Fruit fly (Drosophila melanogaster): ENCODE results near the gene CG17660.

Gene CG17660

dm6 chr2L:1710224-1710623 lies at the start of gene CG17660, which contains the start of gene mRpL48:
Gene CG17660 (minus strand): TSS chr2L:1710421.
Gene mRpL48 (plus strand): TSS chr2L:1710462.
- TF ChIP-seq psq (optimal IDR thresholded peaks at IDR 0.05) (no peak), Dll (optimal IDR thresholded peaks at IDR 0.05) (no peak), usp (GFP tag; optimal IDR thresholded peaks at IDR 0.05) (no peak), EcR (GFP tag; optimal IDR thresholded peaks at IDR 0.05) (no peak), CG8478 (optimal IDR thresholded peaks at IDR 0.05) (no peak), pan (optimal IDR thresholded peaks at IDR 0.05) (no peak)

DNA sequence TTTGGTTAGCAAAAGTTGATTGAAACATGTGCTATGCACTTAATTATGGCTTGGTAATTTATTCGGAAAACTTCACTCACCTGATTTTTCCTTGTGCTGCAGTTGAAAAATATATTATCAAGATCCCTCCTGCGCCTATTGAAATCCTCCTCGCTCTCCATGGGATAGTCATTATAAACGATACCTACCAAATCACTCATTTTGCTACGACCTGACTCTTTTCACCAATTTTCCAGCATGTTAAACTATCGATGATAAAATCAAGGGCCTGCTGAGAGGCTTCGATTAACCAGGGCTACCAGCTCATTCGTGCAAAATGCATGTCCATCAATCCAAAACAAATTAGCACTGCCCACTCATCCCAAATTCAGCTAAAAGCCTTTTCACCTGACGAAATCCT lies 48.6 kb upstream of the CG17660 start, which contains the start of gene CG17650:
CG17650 (minus strand) TSS at position 241 of the 400 bp plus-strand sequence.
- TF ChIP-seq EcR (GFP tag; optimal IDR thresholded peaks at IDR 0.05) = no peak
- TF ChIP-seq CG8478 (optimal IDR thresholded peaks at IDR 0.05) = no peak
- no peak for TF ChIP-seq usp (GFP tag; optimal IDR thresholded peaks at IDR 0.05)
- no peak for TF ChIP-seq pan (optimal IDR thresholded peaks at IDR 0.05)
- TF ChIP-seq psq (optimal IDR thresholded peaks at IDR 0.05) = no peak
- TF ChIP-seq Dll (optimal IDR thresholded peaks at IDR 0.05) = no peak

DNA sequence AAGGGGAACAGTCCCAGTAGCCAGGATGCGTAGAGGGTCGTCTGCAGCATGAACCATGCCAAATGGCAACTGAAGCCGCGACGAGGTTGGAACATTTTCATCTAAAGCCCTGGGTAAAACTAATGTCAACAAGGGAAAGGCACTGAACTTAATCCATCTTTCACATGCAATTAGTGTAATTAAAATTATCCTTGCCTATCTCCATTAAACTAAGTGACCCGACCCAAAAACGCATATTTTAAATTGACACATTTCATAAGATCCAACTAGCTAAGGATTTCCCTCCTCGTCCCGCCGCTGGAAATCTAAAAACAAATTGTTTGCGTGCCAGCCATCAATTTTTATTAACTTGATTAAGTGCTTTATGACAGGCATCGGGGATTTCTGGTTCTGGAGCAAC lies 46.1 kb upstream of the CG17660 start, which contains the start of gene Gr22f:
Gr22f (minus strand) TSS at position 101 of the 400 bp plus-strand sequence.
- no peak for TF ChIP-seq usp (GFP tag; optimal IDR thresholded peaks at IDR 0.05)
- TF ChIP-seq Dll (optimal IDR thresholded peaks at IDR 0.05) = no peak
- TF ChIP-seq psq (optimal IDR thresholded peaks at IDR 0.05) = no peak
- no peak for TF ChIP-seq pan (optimal IDR thresholded peaks at IDR 0.05)
- TF ChIP-seq CG8478 (optimal IDR thresholded peaks at IDR 0.05) = no peak
- TF ChIP-seq EcR (GFP tag; optimal IDR thresholded peaks at IDR 0.05) = no peak

DNA sequence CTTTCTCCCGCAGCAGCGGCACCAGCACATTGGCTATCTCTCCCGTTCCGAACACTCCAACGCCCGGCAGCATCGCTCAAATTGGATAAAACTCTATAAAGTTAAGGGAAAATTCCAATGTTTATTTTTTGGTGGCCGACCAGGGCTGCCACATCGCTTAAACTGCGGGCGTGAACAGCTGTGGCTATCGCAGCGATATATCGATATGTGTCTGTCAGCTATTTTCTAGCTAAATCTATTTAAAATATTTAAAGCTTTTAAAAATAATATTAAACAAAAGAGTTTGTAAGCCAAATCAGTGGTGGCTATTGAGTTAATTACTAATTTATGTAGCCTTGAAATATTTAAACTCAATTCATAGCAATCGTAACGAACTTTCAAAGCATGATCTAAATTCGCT lies 41.7 kb upstream of the CG17660 start, which contains the start of the genes CG17712 and CG17648:
CG17712 (minus strand) TSS at position 170 of the 400 bp plus-strand sequence.
CG17648 (plus strand) TSS at position 356 of the 400 bp plus-strand sequence.
- TF ChIP-seq pan (optimal IDR thresholded peaks at IDR 0.05) (no peak), EcR (GFP tag; optimal IDR thresholded peaks at IDR 0.05) (no peak), Dll (optimal IDR thresholded peaks at IDR 0.05) (no peak), usp (GFP tag; optimal IDR thresholded peaks at IDR 0.05) (no peak), CG8478 (optimal IDR thresholded peaks at IDR 0.05) (no peak), psq (optimal IDR thresholded peaks at IDR 0.05) (no peak)

DNA sequence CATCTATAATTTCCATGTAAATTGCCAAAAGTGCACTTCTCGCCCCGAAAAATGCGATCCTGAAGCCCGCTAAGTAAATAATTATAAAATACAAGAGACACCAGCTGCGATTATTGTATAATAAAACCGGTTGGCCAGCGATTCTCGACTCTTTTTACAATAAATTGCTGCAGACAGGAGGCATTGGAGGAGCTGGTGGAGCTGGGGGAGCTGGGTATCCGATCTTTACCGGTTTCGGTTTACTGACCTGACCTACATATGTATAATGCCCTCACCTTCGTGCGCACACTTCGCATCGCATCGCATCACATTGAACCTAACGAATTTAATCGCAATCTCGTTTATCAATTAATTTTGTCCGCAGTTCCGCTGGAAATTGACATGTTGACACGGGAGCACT lies 38.2 kb upstream of the CG17660 start:
- TF ChIP-seq EcR (GFP tag; optimal IDR thresholded peaks at IDR 0.05) (no peak), CG8478 (optimal IDR thresholded peaks at IDR 0.05) (no peak), usp (GFP tag; optimal IDR thresholded peaks at IDR 0.05) (no peak), pan (optimal IDR thresholded peaks at IDR 0.05) (no peak), Dll (optimal IDR thresholded peaks at IDR 0.05) (no peak), psq (optimal IDR thresholded peaks at IDR 0.05) (no peak)

dm6 chr2L:1743800-1744199 lies 33.6 kb upstream of the CG17660 start:
- no peak for TF ChIP-seq pan (optimal IDR thresholded peaks at IDR 0.05)
- TF ChIP-seq usp (GFP tag; optimal IDR thresholded peaks at IDR 0.05) = no peak
- TF ChIP-seq Dll (optimal IDR thresholded peaks at IDR 0.05) = no peak
- TF ChIP-seq EcR (GFP tag; optimal IDR thresholded peaks at IDR 0.05) = no peak
- no peak for TF ChIP-seq CG8478 (optimal IDR thresholded peaks at IDR 0.05)
- no peak for TF ChIP-seq psq (optimal IDR thresholded peaks at IDR 0.05)

- TF ChIP-seq usp (GFP tag; optimal IDR thresholded peaks at IDR 0.05) (no peak), EcR (GFP tag; optimal IDR thresholded peaks at IDR 0.05) (no peak), CG8478 (optimal IDR thresholded peaks at IDR 0.05) (no peak), psq (optimal IDR thresholded peaks at IDR 0.05) (no peak), Dll (optimal IDR thresholded peaks at IDR 0.05) (no peak), pan (optimal IDR thresholded peaks at IDR 0.05) (no peak)
Measured at dm6 chr2L:1740095-1740494, 29.9 kb upstream of the CG17660 start.

DNA sequence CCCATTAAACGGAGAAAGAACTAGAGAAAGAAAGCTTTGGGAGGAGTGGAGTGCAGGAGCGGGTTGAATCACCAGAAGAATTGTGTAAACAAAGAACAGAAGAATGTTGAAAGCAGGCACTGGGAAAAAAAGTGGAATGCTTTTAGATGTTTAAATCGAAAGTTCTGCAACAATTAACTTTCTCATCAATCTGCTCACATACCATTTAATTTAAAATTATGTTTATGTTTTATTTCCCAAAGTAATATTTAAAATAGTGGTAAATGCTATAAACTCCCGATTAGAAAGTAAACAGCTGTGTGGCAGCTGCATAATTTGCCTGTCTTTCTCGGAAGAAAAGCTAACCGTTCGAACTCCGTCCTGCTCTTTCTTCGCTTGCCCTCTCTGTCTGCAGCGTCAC lies 27.8 kb upstream of the CG17660 start:
- TF ChIP-seq EcR (GFP tag; optimal IDR thresholded peaks at IDR 0.05) = no peak
- TF ChIP-seq Dll (optimal IDR thresholded peaks at IDR 0.05) = no peak
- no peak for TF ChIP-seq psq (optimal IDR thresholded peaks at IDR 0.05)
- TF ChIP-seq pan (optimal IDR thresholded peaks at IDR 0.05) = no peak
- TF ChIP-seq usp (GFP tag; optimal IDR thresholded peaks at IDR 0.05) = no peak
- TF ChIP-seq CG8478 (optimal IDR thresholded peaks at IDR 0.05) = no peak

DNA sequence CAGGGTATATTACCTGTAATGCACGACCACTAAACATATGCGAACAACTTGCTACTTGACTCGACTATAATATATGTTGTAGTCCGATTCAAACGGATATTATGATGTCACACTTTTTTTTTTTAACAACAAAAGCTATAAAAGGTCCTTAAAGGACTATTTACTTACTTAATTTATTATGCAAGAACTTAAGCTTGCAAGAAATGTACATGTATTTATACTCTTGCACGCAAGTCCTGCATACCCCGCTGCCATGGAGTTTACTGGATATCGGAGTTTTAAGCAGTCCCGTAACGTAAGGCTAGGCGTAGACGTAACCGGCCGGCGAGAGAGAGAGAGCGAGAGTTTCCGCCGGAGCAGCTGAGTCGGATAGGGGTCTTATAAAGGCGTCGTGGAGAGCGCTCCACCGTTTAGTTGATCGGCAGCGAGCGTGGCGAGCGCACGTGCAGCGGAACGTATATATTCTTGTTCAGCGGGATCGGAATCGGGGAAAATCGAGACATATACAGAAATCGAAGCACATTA lies 26.9 kb upstream of the CG17660 start:
- TF ChIP-seq EcR (GFP tag; optimal IDR thresholded peaks at IDR 0.05) (no peak), Dll (optimal IDR thresholded peaks at IDR 0.05) (no peak), pan (optimal IDR thresholded peaks at IDR 0.05) (peak; percentile 49)

- TF ChIP-seq EcR (GFP tag; optimal IDR thresholded peaks at IDR 0.05) (no peak), CG8478 (optimal IDR thresholded peaks at IDR 0.05) (no peak), usp (GFP tag; optimal IDR thresholded peaks at IDR 0.05) (no peak), pan (optimal IDR thresholded peaks at IDR 0.05) (no peak), psq (optimal IDR thresholded peaks at IDR 0.05) (no peak), Dll (optimal IDR thresholded peaks at IDR 0.05) (no peak)
Measured at dm6 chr2L:1735133-1735532, 24.9 kb upstream of the CG17660 start.

DNA sequence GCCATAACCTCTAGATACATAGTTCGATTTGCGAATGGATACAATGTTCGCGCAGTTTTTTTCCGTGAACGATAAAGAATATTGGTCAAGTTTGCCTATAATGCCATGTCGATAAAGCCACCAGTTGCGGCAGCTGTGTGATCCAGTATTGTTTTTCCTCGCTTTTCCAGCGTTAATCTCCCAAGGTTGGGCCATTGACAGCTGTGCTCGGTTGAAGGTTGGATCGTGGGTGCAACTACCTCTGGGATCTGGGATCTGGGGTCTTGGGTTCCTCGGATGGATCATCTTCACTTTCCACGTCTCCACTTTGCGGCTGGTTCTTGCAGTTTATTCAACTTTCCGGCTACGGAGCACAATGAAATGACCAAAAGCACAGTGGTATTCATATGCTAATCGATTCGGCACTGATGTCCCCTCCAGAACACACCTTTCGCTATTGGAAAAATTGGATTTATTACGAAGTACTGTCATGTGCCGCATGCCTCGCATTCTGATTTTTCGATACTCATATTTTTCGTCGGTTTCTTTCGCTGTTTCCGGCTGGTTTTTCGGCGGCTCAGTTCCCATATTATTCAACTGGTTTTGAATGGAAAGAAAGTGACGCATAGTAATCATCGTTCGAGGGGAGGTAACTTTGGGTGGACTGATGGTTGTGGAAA lies 23.1 kb upstream of the CG17660 start:
- no peak for TF ChIP-seq Dll (optimal IDR thresholded peaks at IDR 0.05)
- TF ChIP-seq EcR (GFP tag; optimal IDR thresholded peaks at IDR 0.05) = peak in 1 of 2 experiments; percentile 53

DNA sequence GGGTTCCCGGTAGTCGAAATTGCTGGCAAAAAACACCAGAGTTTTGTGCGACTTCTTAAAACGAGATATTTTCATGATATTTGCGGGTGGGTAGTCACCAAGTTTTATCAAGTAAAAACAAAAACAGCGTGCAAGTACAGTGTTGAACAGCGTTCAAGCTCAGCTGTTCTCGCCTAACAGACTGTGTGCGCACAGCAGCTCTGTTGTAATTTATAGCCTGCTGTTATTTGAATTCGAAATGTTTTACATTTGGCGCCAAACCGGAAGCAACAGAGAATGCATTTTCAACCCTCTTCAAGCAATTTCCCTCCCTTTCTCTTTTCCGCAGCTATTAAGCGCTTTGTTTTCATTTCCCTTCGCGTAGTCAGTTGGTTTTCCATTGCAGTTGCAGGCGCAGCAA lies 22.0 kb upstream of the CG17660 start, which contains the start of the genes CG17652 and CG17646:
CG17652 (minus strand) TSS at position 168 of the 400 bp plus-strand sequence.
CG17646 (plus strand) TSS at position 336 of the 400 bp plus-strand sequence.
- TF ChIP-seq EcR (GFP tag; optimal IDR thresholded peaks at IDR 0.05) = no peak
- TF ChIP-seq pan (optimal IDR thresholded peaks at IDR 0.05) = no peak
- TF ChIP-seq psq (optimal IDR thresholded peaks at IDR 0.05) = no peak
- TF ChIP-seq Dll (optimal IDR thresholded peaks at IDR 0.05) = no peak
- TF ChIP-seq usp (GFP tag; optimal IDR thresholded peaks at IDR 0.05) = no peak

Data from whole organism.